Worm (Caenorhabditis elegans): ENCODE results near the gene F42A8.1.

DNA sequence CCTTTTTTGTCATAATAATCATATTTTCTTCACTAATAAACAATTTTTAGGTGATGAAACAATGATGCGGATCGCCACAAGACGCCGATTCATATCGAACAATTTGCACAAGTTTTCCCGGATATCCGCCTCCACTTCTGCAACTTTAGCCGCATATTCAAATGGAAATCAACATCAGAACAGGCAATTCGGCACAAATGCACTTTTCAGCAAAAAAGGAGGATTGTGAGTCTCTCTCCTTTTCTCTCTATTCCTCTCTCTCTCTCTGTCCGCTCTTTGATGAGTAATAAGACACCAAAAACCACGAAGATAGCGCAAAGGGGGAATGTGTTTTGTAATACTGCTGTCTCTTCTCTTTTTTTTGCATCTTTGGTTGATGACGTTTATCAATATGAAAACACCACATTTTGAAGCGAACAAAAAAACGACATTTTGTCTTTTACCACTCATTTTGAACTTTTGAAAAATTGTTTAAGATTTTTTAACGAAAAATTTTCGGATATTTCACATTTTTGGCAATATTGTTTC is 21.5 kb downstream of the F42A8.1 start, which contains the start of gene eat-3:
- TF ChIP-seq eor-1 (tag; optimal IDR thresholded peaks at IDR 0.05) (no peak), nhr-237 (tag; optimal IDR thresholded peaks at IDR 0.05) (no peak)

All from whole organism, L3 larva.